Fruit fly (Drosophila melanogaster) whole organism, wandering third instar larva: ENCODE data around the gene Hr78.
A peak's percentile ranks its signal among the peaks of the same experiment; 100 is the strongest.

Source experiments
- Abd-B ChIP-seq: fragments of >200 bp; optimal IDR thresholded peaks from 2 replicates; lab custom pipeline; 2017; ENCODE audit warnings: missing biosample characterization, missing genetic modification characterization
- CG32264 ChIP-seq: fragments of 200-800 bp; sonication (Bioruptor generic); optimal IDR thresholded peaks from 2 replicates; lab custom pipeline; 2016; ENCODE audit warnings: missing biosample characterization, missing genetic modification characterization
- CG9705 ChIP-seq: fragments of 200-800 bp; sonication (Bioruptor generic); optimal IDR thresholded peaks from 2 replicates; lab custom pipeline; 2018; ENCODE audit warnings: missing biosample characterization, mild to moderate bottlenecking, missing genetic modification characterization
- Dfd ChIP-seq: fragments of >200 bp; optimal IDR thresholded peaks from 2 replicates; lab custom pipeline; 2017; ENCODE audit warnings: missing biosample characterization, missing genetic modification characterization
- Dif ChIP-seq: fragments of 200-275, 200-300 bp; sonication (Bioruptor generic); optimal IDR thresholded peaks from 2 replicates; lab custom pipeline; 2018; ENCODE audit warnings: missing biosample characterization, missing genetic modification characterization; ENCODE audit not compliant: partially characterized antibody
- GATAd ChIP-seq: sonication (Bioruptor generic); optimal IDR thresholded peaks from 2 replicates; lab custom pipeline; 2016; ENCODE audit warnings: missing biosample characterization, missing genetic modification characterization
- HLH106 ChIP-seq: fragments of 200-800 bp; optimal IDR thresholded peaks from 3 replicates; lab custom pipeline; 2019; ENCODE audit warnings: missing biosample characterization, mild to moderate bottlenecking, missing genetic modification characterization, moderate library complexity
- Hnf4 ChIP-seq: fragments of 200-800 bp; sonication (Bioruptor generic); optimal IDR thresholded peaks from 2 replicates; lab custom pipeline; 2016; ENCODE audit warnings: missing biosample characterization, mild to moderate bottlenecking, missing genetic modification characterization
- Hr83 ChIP-seq: fragments of 200-300 bp; sonication (Bioruptor generic); optimal IDR thresholded peaks from 2 replicates; lab custom pipeline; 2016; ENCODE audit warnings: missing biosample characterization, mild to moderate bottlenecking, missing genetic modification characterization, moderate library complexity; ENCODE audit not compliant: poor library complexity, severe bottlenecking
- Mio ChIP-seq: sonication (Bioruptor generic); optimal IDR thresholded peaks from 2 replicates; lab custom pipeline; 2016; ENCODE audit warnings: missing biosample characterization, missing genetic modification characterization
- Myc ChIP-seq: fragments of >200 bp; optimal IDR thresholded peaks from 2 replicates; lab custom pipeline; 2017
- OdsH ChIP-seq: fragments of 200-800 bp; sonication (Bioruptor generic); optimal IDR thresholded peaks from 2 replicates; lab custom pipeline; 2016; ENCODE audit warnings: missing biosample characterization, mild to moderate bottlenecking, missing genetic modification characterization
- Rel ChIP-seq, 2 experiments: fragments of 200-800 bp; sonication (Bioruptor generic) in 1 of 2; optimal IDR thresholded peaks; 2 replicates in 1 of 2; 3 replicates in 1 of 2; lab custom pipeline; 2016 to 2019; ENCODE audit warnings: mild to moderate bottlenecking in 2 of 2, missing biosample characterization in 2 of 2, missing genetic modification characterization in 2 of 2, moderate library complexity in 1 of 2
- Sp1 ChIP-seq: fragments of 200-800 bp; sonication (Bioruptor generic); optimal IDR thresholded peaks from 3 replicates; lab custom pipeline; 2019; ENCODE audit warnings: missing biosample characterization, mild to moderate bottlenecking, missing genetic modification characterization, moderate library complexity
- dl ChIP-seq, 2 experiments: fragments of 175-275, 200-275 bp in 1 of 2; fragments of 200-275 bp in 1 of 2; sonication (Bioruptor generic); optimal IDR thresholded peaks; lab custom pipeline; 2018; ENCODE audit warnings: mild to moderate bottlenecking in 2 of 2, missing biosample characterization in 2 of 2, missing genetic modification characterization in 2 of 2, moderate library complexity in 2 of 2; ENCODE audit not compliant: partially characterized antibody in 2 of 2, insufficient read depth in 1 of 2
- dmrt93B ChIP-seq: fragments of 200-800 bp; sonication (Bioruptor generic); optimal IDR thresholded peaks from 2 replicates; lab custom pipeline; 2018; ENCODE audit warnings: missing biosample characterization, mild to moderate bottlenecking, missing genetic modification characterization
- dsf ChIP-seq: sonication (Bioruptor generic); optimal IDR thresholded peaks from 2 replicates; lab custom pipeline; 2016; ENCODE audit warnings: missing biosample characterization, missing genetic modification characterization, borderline replicate concordance
- ey ChIP-seq: fragments of 200-800 bp; sonication (Bioruptor generic); optimal IDR thresholded peaks from 2 replicates; lab custom pipeline; 2016; ENCODE audit warnings: missing biosample characterization, missing genetic modification characterization
- foxo ChIP-seq, 2 experiments: fragments of 200-800 bp; sonication (Bioruptor generic); optimal IDR thresholded peaks; 2 replicates in 1 of 2; 3 replicates in 1 of 2; lab custom pipeline; 2016 to 2017; ENCODE audit warnings: missing biosample characterization in 2 of 2, missing genetic modification characterization in 2 of 2
- h ChIP-seq: fragments of 200-800 bp; sonication (Bioruptor generic); optimal IDR thresholded peaks from 3 replicates; lab custom pipeline; 2016; ENCODE audit warnings: missing biosample characterization, mild to moderate bottlenecking, missing genetic modification characterization
- jim ChIP-seq: fragments of 175-275, 200-325 bp; sonication (Bioruptor generic); optimal IDR thresholded peaks from 2 replicates; lab custom pipeline; 2016; ENCODE audit warnings: missing biosample characterization, mild to moderate bottlenecking, missing genetic modification characterization
- lola ChIP-seq: fragments of >200 bp; optimal IDR thresholded peaks from 2 replicates; lab custom pipeline; 2017; ENCODE audit warnings: missing biosample characterization, missing genetic modification characterization
- psq ChIP-seq: fragments of 200-800 bp; sonication (Bioruptor generic); optimal IDR thresholded peaks from 3 replicates; lab custom pipeline; 2017; ENCODE audit warnings: missing biosample characterization, mild to moderate bottlenecking, missing genetic modification characterization, moderate library complexity
- rgr ChIP-seq: fragments of 200-800 bp; sonication (Bioruptor generic); optimal IDR thresholded peaks from 3 replicates; lab custom pipeline; 2016; ENCODE audit warnings: missing biosample characterization, mild to moderate bottlenecking, missing genetic modification characterization
- sage ChIP-seq: fragments of 200-800 bp; sonication (Bioruptor generic); optimal IDR thresholded peaks from 2 replicates; lab custom pipeline; 2016; ENCODE audit warnings: missing biosample characterization, mild to moderate bottlenecking, missing genetic modification characterization
- sv ChIP-seq: fragments of 200-800 bp; sonication (Bioruptor generic); optimal IDR thresholded peaks from 3 replicates; lab custom pipeline; 2016; ENCODE audit warnings: missing biosample characterization, missing genetic modification characterization
- tai ChIP-seq: sonication (Bioruptor generic); optimal IDR thresholded peaks from 2 replicates; lab custom pipeline; 2016; ENCODE audit warnings: missing biosample characterization, missing genetic modification characterization
- woc ChIP-seq: sonication (Bioruptor generic); optimal IDR thresholded peaks from 2 replicates; lab custom pipeline; 2016; ENCODE audit warnings: missing biosample characterization, mild to moderate bottlenecking, missing genetic modification characterization

The Hr78 gene

DNA sequence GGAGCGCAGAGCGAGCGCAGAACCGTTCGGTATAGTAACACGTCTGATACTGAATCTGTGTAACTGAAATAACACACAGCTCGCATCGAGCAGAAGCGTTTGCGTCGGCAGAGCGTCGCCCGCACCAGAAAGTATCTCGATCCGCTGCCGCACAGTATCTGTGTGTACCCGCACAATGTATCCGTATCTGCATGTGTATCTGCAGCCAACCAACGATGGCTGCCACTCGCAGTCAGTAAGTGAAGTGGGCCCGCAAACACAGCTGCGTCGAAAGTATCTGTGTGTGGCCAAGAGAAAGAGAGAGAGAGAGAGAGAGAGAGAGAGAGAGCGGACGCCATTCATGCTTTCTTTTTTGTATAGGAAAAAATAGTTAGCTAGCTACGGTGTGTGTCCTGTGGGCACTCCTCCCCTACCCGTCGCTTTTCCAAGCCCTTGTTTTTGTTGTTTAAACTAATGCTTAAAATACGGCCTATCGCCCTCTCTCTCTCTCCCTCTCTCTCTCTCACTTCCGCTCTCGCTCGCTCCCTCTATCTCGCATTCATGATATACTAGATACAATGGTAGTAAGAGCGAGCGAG lies 20.8 kb downstream of the Hr78 start, which contains the start of gene croc:
TSS of gene croc (minus strand) at position 51 of the 578 bp plus-strand sequence.
- TF ChIP-seq jim (GFP tag; lab: Kevin White, UChicago) (no peak), sv (GFP tag; lab: Kevin White, UChicago) (no peak), dmrt93B (GFP tag; lab: Kevin White, UChicago) (no peak), lola (GFP tag; lab: Kevin White, UChicago) (no peak), Hr83 (GFP tag; lab: Kevin White, UChicago) (no peak), dsf (no peak), Myc (lab: Kevin White, UChicago) (no peak), CG9705 (GFP tag; lab: Kevin White, UChicago) (no peak), Hnf4 (GFP tag; lab: Kevin White, UChicago) (no peak), Rel (GFP tag; optimal IDR thresholded peaks at IDR 0.05; lab: Kevin White, UChicago) (no peak), Rel (tag; optimal IDR thresholded peaks at IDR 0.05; lab: Kevin White, UChicago) (no peak), Dif (no peak), tai (no peak), HLH106 (tag; lab: Kevin White, UChicago) (no peak), woc (GFP tag; lab: Kevin White, UChicago) (no peak)

DNA sequence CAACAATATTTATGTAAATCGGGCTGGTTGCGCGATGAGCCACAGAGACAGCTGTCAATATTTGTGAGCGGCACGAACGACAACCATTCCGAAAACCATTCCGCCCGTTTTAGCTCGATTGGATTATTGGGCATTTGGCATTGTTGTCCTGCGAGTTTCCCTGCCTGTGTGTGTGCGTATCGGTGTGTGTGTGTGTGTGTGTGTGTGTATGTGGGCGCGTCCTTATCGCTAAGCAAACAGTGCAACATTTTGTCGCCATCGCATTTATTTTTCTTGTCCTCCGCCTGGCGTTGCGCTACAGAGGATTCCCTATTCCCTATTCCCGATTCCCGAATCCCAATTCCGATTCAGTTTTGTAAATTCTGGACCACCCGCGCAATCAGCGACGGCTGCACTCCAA lies 25.4 kb downstream of the Hr78 start:
- TF ChIP-seq Dfd (GFP tag; lab: Kevin White, UChicago) = peak; percentile 93
- no peak for TF ChIP-seq OdsH
- no peak for TF ChIP-seq Dif

- TF ChIP-seq rgr (GFP tag; lab: Kevin White, UChicago) (no peak), foxo (GFP tag; optimal IDR thresholded peaks at IDR 0.05; lab: Kevin White, UChicago) (no peak), dl (GFP tag; optimal IDR thresholded peaks at IDR 0.05; lab: Kevin White, UChicago; ENCODE audit: insufficient read depth in 1 of 2, partially characterized antibody in 2 of 2) (no peak), tai (no peak), h (no peak), ey (GFP tag; lab: Kevin White, UChicago) (no peak), woc (GFP tag; lab: Kevin White, UChicago) (no peak), sage (GFP tag; lab: Kevin White, UChicago) (no peak), lola (GFP tag; lab: Kevin White, UChicago) (no peak), Sp1 (GFP tag; lab: Kevin White, UChicago) (no peak), Mio (GFP tag; lab: Kevin White, UChicago) (no peak), Abd-B (GFP tag; lab: Kevin White, UChicago) (no peak), CG32264 (GFP tag; lab: Kevin White, UChicago) (no peak), dsf (no peak), GATAd (GFP tag; lab: Kevin White, UChicago) (no peak), Dif (no peak), psq (GFP tag; lab: Kevin White, UChicago) (no peak)
Measured at dm6 chr3L:21465261-21466112, 31.8 kb downstream of the Hr78 start.

- no peak for TF ChIP-seq jim (GFP tag; lab: Kevin White, UChicago)
- TF ChIP-seq Dfd (GFP tag; lab: Kevin White, UChicago) = peak; percentile 98
Measured at dm6 chr3L:21464240-21464639, 33.1 kb downstream of the Hr78 start.

dm6 chr3L:21462860-21463259 lies 34.4 kb downstream of the Hr78 start:
- TF ChIP-seq Dif = no peak
- no peak for TF ChIP-seq h
- TF ChIP-seq psq (GFP tag; lab: Kevin White, UChicago) = no peak
- TF ChIP-seq dl (GFP tag; optimal IDR thresholded peaks at IDR 0.05; lab: Kevin White, UChicago; ENCODE audit: insufficient read depth in 1 of 2, partially characterized antibody in 2 of 2) = no peak
